Fruit fly (Drosophila melanogaster): ENCODE results near the gene CG14891.

Gene CG14891

dm6 chr3R:16524178-16524577 lies 47.1 kb upstream of the CG14891 start (continued):
- TF ChIP-seq caup (GFP tag; optimal IDR thresholded peaks at IDR 0.05; ENCODE audit: severe bottlenecking) (no peak), pb (GFP tag; optimal IDR thresholded peaks at IDR 0.05) (no peak), vnd (GFP tag; IDR thresholded peaks at IDR 0.05; ENCODE audit: partially characterized antibody) (no peak), C15 (GFP tag; IDR thresholded peaks at IDR 0.05) (no peak), Med (GFP tag) (peak; percentile 74), ro (GFP tag; IDR thresholded peaks at IDR 0.05) (no peak), chif (GFP tag; optimal IDR thresholded peaks at IDR 0.05) (peak; percentile 27 to 48), CHES-1-like (GFP tag; optimal IDR thresholded peaks at IDR 0.05) (no peak), CG18599 (GFP tag; optimal IDR thresholded peaks at IDR 0.05) (peak; percentile 55), CG2120 (GFP tag; optimal IDR thresholded peaks at IDR 0.05) (no peak), CG15514 (GFP tag; optimal IDR thresholded peaks at IDR 0.05) (no peak), Sox102F (GFP tag; optimal IDR thresholded peaks at IDR 0.05) (peak; percentile 86), tna (GFP tag; IDR thresholded peaks at IDR 0.05; ENCODE audit: partially characterized antibody) (no peak), CG17568 (GFP tag; optimal IDR thresholded peaks at IDR 0.05) (no peak), slbo (GFP tag; IDR thresholded peaks at IDR 0.05) (no peak), H15 (GFP tag; IDR thresholded peaks at IDR 0.05) (peak; percentile 64; the same call in 2 of the 3 replicates), nmo (GFP tag; optimal IDR thresholded peaks at IDR 0.05) (peak; percentile 70), Sry-β (GFP tag; optimal IDR thresholded peaks at IDR 0.05) (no peak), CG7928 (GFP tag; optimal IDR thresholded peaks at IDR 0.05) (no peak), ap (GFP tag; IDR thresholded peaks at IDR 0.05) (peak; percentile 65), Chrac-16 (GFP tag; optimal IDR thresholded peaks at IDR 0.05) (no peak), Mad (GFP tag; optimal IDR thresholded peaks at IDR 0.05) (no peak), nerfin-1 (tag; optimal IDR thresholded peaks at IDR 0.05) (peak; percentile 78), Gsc (GFP tag; IDR thresholded peaks at IDR 0.05) (0 out of 2 replicates have a peak, but pooled peaks have one; percentile 37), esg (GFP tag; conservative IDR thresholded peaks at IDR 0.05) (peak; percentile 74), CG1602 (GFP tag; optimal IDR thresholded peaks at IDR 0.05) (no peak), CG7839 (tag; optimal IDR thresholded peaks at IDR 0.05) (peak; percentile 87), croc (GFP tag; conservative IDR thresholded peaks at IDR 0.05) (peak; percentile 80), Atf3 (GFP tag; optimal IDR thresholded peaks at IDR 0.05) (peak; percentile 14), sisA (GFP tag; IDR thresholded peaks at IDR 0.05) (peak; percentile 95), chinmo (GFP tag; IDR thresholded peaks at IDR 0.05; ENCODE audit: partially characterized antibody) (no peak), lola (GFP tag; optimal IDR thresholded peaks at IDR 0.05) (peak in 1 of 3 experiments; percentile 34), CG5245 (GFP tag; optimal IDR thresholded peaks at IDR 0.05) (peak; percentile 87), CG15269 (tag; optimal IDR thresholded peaks at IDR 0.05) (peak; percentile 34), CG13775 (GFP tag; optimal IDR thresholded peaks at IDR 0.05) (peak; percentile 15), CG3995 (GFP tag; optimal IDR thresholded peaks at IDR 0.05) (no peak), CG7372 (GFP tag; IDR thresholded peaks at IDR 0.05) (peak; percentile 61), CG7963 (GFP tag; IDR thresholded peaks at IDR 0.05; ENCODE audit: partially characterized antibody) (no peak), dmrt11E (tag; optimal IDR thresholded peaks at IDR 0.05) (peak; percentile 49), NK7.1 (GFP tag; optimal IDR thresholded peaks at IDR 0.05) (peak; percentile 32), CG11085 (GFP tag; IDR thresholded peaks at IDR 0.05) (no peak), CG34224 (GFP tag; IDR thresholded peaks at IDR 0.05; ENCODE audit: partially characterized antibody) (no peak), CG12236 (GFP tag; optimal IDR thresholded peaks at IDR 0.05) (no peak), CG13123 (GFP tag; optimal IDR thresholded peaks at IDR 0.05) (no peak), disco-r (GFP tag; optimal IDR thresholded peaks at IDR 0.05) (no peak), CG8388 (GFP tag; optimal IDR thresholded peaks at IDR 0.05) (peak; percentile 83), Dp (GFP tag; optimal IDR thresholded peaks at IDR 0.05) (no peak), CG3838 (GFP tag; optimal IDR thresholded peaks at IDR 0.05) (no peak), ewg (GFP tag; optimal IDR thresholded peaks at IDR 0.05) (no peak), PHDP (tag; optimal IDR thresholded peaks at IDR 0.05) (peak; percentile 65)

All from whole organism, embryonic.